Fruit fly (Drosophila melanogaster) whole organism: Measurements from ENCODE around the gene CG9921.

Experiments
- CG8478 ChIP-seq: fragments of >200 bp; optimal IDR thresholded peaks from 2 replicates; lab custom pipeline; 2018; ENCODE audit warnings: inconsistent platforms
- Dll ChIP-seq: fragments of >200 bp; optimal IDR thresholded peaks from 2 replicates; lab custom pipeline; 2017
- EcR ChIP-seq, 2 experiments: fragments of >200 bp; optimal IDR thresholded peaks; 2 replicates each; lab custom pipeline; 2017; ENCODE audit warnings: missing biosample characterization in 2 of 2, missing genetic modification characterization in 2 of 2, missing genetic modification reagents in 2 of 2
- pan ChIP-seq: fragments of >200 bp; optimal IDR thresholded peaks from 2 replicates; lab custom pipeline; 2017
- psq ChIP-seq: fragments of >200 bp; optimal IDR thresholded peaks from 2 replicates; lab custom pipeline; 2017
- usp ChIP-seq: fragments of >200 bp; optimal IDR thresholded peaks from 2 replicates; lab custom pipeline; 2017; ENCODE audit warnings: missing biosample characterization, missing genetic modification characterization, mixed read lengths

dm6 chrX:16309764-16310163, 23.6 kb downstream of the CG9921 start:
- no peak for TF ChIP-seq pan (lab: Kevin White, UChicago)
- no peak for TF ChIP-seq usp (GFP tag; lab: Kevin White, UChicago)
- no peak for TF ChIP-seq Dll (lab: Kevin White, UChicago)
- no peak for TF ChIP-seq psq (lab: Kevin White, UChicago)
- no peak for TF ChIP-seq EcR (GFP tag; optimal IDR thresholded peaks at IDR 0.05; lab: Kevin White, UChicago)
- no peak for TF ChIP-seq CG8478 (lab: Kevin White, UChicago)
